Fruit fly (Drosophila melanogaster): ENCODE results near the gene kud.

dm6 chr3L:16829983-16830382, 14.8 kb downstream of the kud start:
- TF ChIP-seq bab1 (GFP tag; optimal IDR thresholded peaks at IDR 0.05) = no peak
- TF ChIP-seq CG12768 (GFP tag; optimal IDR thresholded peaks at IDR 0.05) = no peak
- TF ChIP-seq Clk (GFP tag; optimal IDR thresholded peaks at IDR 0.05) = no peak
- no peak for TF ChIP-seq CG14711 (tag; optimal IDR thresholded peaks at IDR 0.05)
- no peak for TF ChIP-seq tj (GFP tag; optimal IDR thresholded peaks at IDR 0.05)
- TF ChIP-seq CG7045 (GFP tag; optimal IDR thresholded peaks at IDR 0.05) = no peak
- TF ChIP-seq cnc (optimal IDR thresholded peaks at IDR 0.05) = no peak
- no peak for TF ChIP-seq Hr96 (GFP tag; optimal IDR thresholded peaks at IDR 0.05)
- TF ChIP-seq Mnt (GFP tag; optimal IDR thresholded peaks at IDR 0.05) = no peak
